Fruit fly (Drosophila melanogaster): ENCODE data around the gene YL-1.

Gene YL-1

DNA sequence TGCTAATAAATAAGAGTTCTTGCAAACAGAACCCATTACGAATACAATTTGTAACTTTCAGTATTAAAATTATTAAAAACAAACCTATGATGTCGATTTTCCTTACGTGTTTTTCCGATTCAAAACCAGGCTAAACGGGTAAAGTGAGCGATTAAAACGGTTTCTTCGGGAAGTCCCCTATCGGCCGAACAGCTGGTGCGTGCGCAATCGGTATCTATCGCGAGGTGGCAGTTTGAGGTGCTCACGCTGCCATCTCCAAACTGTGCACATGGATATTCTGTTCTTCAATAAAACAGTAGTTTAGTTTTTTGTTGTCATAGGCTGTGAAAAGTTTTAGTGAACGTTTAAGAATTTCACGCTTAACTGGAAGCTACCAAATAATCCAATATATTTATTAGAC, 18.9 kb downstream of the YL-1 start, which contains the start of gene TTLL4A (continued):
- TF ChIP-seq Dp (GFP tag; optimal IDR thresholded peaks at IDR 0.05) (peak; percentile 50), nerfin-2 (GFP tag; IDR thresholded peaks at IDR 0.05; ENCODE audit: partially characterized antibody) (peak; percentile 96), CG12659 (GFP tag; optimal IDR thresholded peaks at IDR 0.05) (no peak), fu2 (GFP tag; optimal IDR thresholded peaks at IDR 0.05) (no peak), CG7928 (GFP tag; optimal IDR thresholded peaks at IDR 0.05) (no peak), CG2678 (tag; optimal IDR thresholded peaks at IDR 0.05) (no peak), CG10147 (GFP tag; optimal IDR thresholded peaks at IDR 0.05) (no peak), nom (GFP tag; optimal IDR thresholded peaks at IDR 0.05) (no peak), eyg (GFP tag; optimal IDR thresholded peaks at IDR 0.05) (no peak), Taf1 (GFP tag; IDR thresholded peaks at IDR 0.05) (no peak), pb (GFP tag; optimal IDR thresholded peaks at IDR 0.05) (no peak), en (GFP tag; optimal IDR thresholded peaks at IDR 0.05) (no peak), CG3065 (GFP tag; optimal IDR thresholded peaks at IDR 0.05) (no peak), D (optimal IDR thresholded peaks at IDR 0.05) (no peak), D (GFP tag; optimal IDR thresholded peaks at IDR 0.05) (no peak), CG17912 (GFP tag; optimal IDR thresholded peaks at IDR 0.05) (no peak), sim (GFP tag; IDR thresholded peaks at IDR 0.05) (no peak), shn (GFP tag; optimal IDR thresholded peaks at IDR 0.05) (no peak), Deaf1 (tag; optimal IDR thresholded peaks at IDR 0.05) (no peak), CG13624 (GFP tag; optimal IDR thresholded peaks at IDR 0.05) (peak; percentile 58), CG18476 (GFP tag; optimal IDR thresholded peaks at IDR 0.05) (no peak), Dek (tag; optimal IDR thresholded peaks at IDR 0.05) (no peak), bigmax (GFP tag; optimal IDR thresholded peaks at IDR 0.05) (no peak), exex (tag; optimal IDR thresholded peaks at IDR 0.05) (no peak), disco-r (GFP tag; optimal IDR thresholded peaks at IDR 0.05) (no peak), wor (GFP tag; IDR thresholded peaks at IDR 0.05) (no peak), Xrp1 (GFP tag; IDR thresholded peaks at IDR 0.05) (no peak), CG18764 (GFP tag; optimal IDR thresholded peaks at IDR 0.05) (peak; percentile 14), CG9932 (GFP tag; IDR thresholded peaks at IDR 0.05) (no peak), Max (GFP tag; optimal IDR thresholded peaks at IDR 0.05) (peak; percentile 74), pita (GFP tag; optimal IDR thresholded peaks at IDR 0.05) (no peak), CG10543 (GFP tag; optimal IDR thresholded peaks at IDR 0.05) (no peak), CG32532 (GFP tag; IDR thresholded peaks at IDR 0.05) (no peak; the same call in 1 of the 2 replicates), CG17385 (GFP tag; optimal IDR thresholded peaks at IDR 0.05) (no peak), pan (optimal IDR thresholded peaks at IDR 0.05) (no peak), pan (GFP tag; optimal IDR thresholded peaks at IDR 0.05 in 1 of 2, IDR thresholded peaks at IDR 0.05 in 1 of 2) (no peak), CG7556 (GFP tag; optimal IDR thresholded peaks at IDR 0.05) (no peak), CG1832 (GFP tag; optimal IDR thresholded peaks at IDR 0.05) (no peak), fru (optimal IDR thresholded peaks at IDR 0.05) (no peak), CG15601 (tag; optimal IDR thresholded peaks at IDR 0.05) (no peak), gce (GFP tag; IDR thresholded peaks at IDR 0.05) (no peak), wdn (GFP tag; IDR thresholded peaks at IDR 0.05) (no peak), CG1233 (GFP tag; optimal IDR thresholded peaks at IDR 0.05) (no peak), CG32767 (GFP tag; IDR thresholded peaks at IDR 0.05) (no peak), Pdp1 (GFP tag; optimal IDR thresholded peaks at IDR 0.05) (peak in 1 of 2 experiments; percentile 9), Six4 (GFP tag; optimal IDR thresholded peaks at IDR 0.05) (no peak), CG8281 (tag; optimal IDR thresholded peaks at IDR 0.05) (no peak), ato (GFP tag; IDR thresholded peaks at IDR 0.05; ENCODE audit: partially characterized antibody) (peak; percentile 96), CHES-1-like (GFP tag; optimal IDR thresholded peaks at IDR 0.05) (peak; percentile 12), esg (GFP tag; conservative IDR thresholded peaks at IDR 0.05) (no peak), CG13775 (GFP tag; optimal IDR thresholded peaks at IDR 0.05) (no peak), CG17328 (GFP tag; IDR thresholded peaks at IDR 0.05) (no peak), CG16863 (GFP tag; optimal IDR thresholded peaks at IDR 0.05) (no peak)
